Worm (Caenorhabditis elegans): ENCODE results near the gene F43C1.5.

DNA sequence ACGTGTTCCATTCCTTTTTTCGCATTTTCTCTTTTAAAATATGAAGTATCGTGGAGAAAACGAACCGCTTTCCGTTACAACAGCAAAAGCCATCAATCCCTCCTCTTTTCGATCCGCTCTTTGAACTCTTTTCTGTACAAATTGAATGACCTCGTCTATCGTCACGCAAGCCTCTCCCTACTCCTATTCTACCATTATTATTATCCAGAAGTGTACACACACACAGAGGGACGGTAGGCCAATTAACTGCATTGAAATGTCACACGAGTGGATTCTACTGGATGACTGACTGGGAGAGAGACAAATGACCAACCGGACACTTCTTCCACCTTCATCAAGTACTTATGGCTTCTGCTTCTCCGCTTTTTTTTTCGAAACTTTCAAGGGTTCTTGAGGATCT is 20.7 kb upstream of the F43C1.5 start:
- TF ChIP-seq alr-1 (tag; optimal IDR thresholded peaks at IDR 0.05) (no peak), lin-11 (tag; optimal IDR thresholded peaks at IDR 0.05) (no peak), zag-1 (tag; optimal IDR thresholded peaks at IDR 0.05) (no peak), skn-1 (tag; optimal IDR thresholded peaks at IDR 0.05) (no peak), nhr-237 (tag; optimal IDR thresholded peaks at IDR 0.05) (no peak), ama-1 (optimal IDR thresholded peaks at IDR 0.05) (no peak), blmp-1 (tag; optimal IDR thresholded peaks at IDR 0.05; ENCODE audit: insufficient read depth) (no peak), fos-1 (tag; optimal IDR thresholded peaks at IDR 0.05) (no peak), egl-27 (tag; optimal IDR thresholded peaks at IDR 0.05) (no peak), snpc-4 (tag; optimal IDR thresholded peaks at IDR 0.05) (no peak), lin-39 (tag; optimal IDR thresholded peaks at IDR 0.05) (no peak), F13H6.1 (tag; optimal IDR thresholded peaks at IDR 0.05) (no peak), nhr-23 (tag; optimal IDR thresholded peaks at IDR 0.05) (no peak), unc-62 (GFP tag; optimal IDR thresholded peaks at IDR 0.05) (no peak)

Data from whole organism, L2 larva.